Worm (Caenorhabditis elegans) whole organism, L2 larva: ENCODE measurements around the gene nhr-225.

ENCODE experiments used
- nhr-6 ChIP-seq: fragments of 150-350 bp; optimal IDR thresholded peaks from 2 replicates; lab custom pipeline; 2014; ENCODE audit warnings: missing biosample characterization, missing genetic modification characterization
- nhr-77 ChIP-seq: fragments of 150-350 bp; optimal IDR thresholded peaks from 2 replicates; lab custom pipeline; 2014; ENCODE audit warnings: missing biosample characterization, missing genetic modification characterization
- skn-1 ChIP-seq: sonication (generic microtip); optimal IDR thresholded peaks from 2 replicates; lab custom pipeline; 2017; ENCODE audit warnings: missing biosample characterization, missing genetic modification characterization

DNA sequence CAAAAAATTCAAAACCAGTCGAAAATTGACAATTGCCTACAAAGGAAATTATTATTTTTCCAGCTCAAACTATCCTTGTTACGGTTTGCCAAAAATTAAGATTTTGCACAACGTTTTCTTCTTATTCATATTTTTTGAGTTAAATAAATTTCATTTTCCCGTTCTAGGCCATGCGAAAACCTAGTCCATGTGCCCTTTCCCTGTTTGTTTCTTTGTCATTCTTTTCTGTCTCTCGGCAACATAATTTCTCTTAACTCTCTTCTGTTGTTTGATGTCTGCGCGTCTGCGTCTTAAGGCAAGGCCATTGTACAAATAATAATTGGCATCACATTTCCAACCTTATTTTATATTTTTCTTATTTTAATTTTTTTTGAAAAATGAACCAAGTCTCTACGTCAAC is 8.8 kb downstream of the nhr-225 start, which contains the start of gene nhr-228:
- TF ChIP-seq nhr-6 (tag; lab: Kevin White, UChicago) (no peak), skn-1 (tag; lab: Kevin White, UChicago) (peak; percentile 77), nhr-77 (tag; lab: Kevin White, UChicago) (no peak)
